Fruit fly (Drosophila melanogaster) Kc167 (cell line): ENCODE measurements around the gene CG32320.

Source experiments
- Myc ChIP-seq: fragments of >200 bp; optimal IDR thresholded peaks from 2 replicates; lab custom pipeline; 2017; ENCODE audit warnings: missing external identifiers
- Sin3A ChIP-seq: fragments of >200 bp; optimal IDR thresholded peaks from 2 replicates; lab custom pipeline; 2018; ENCODE audit warnings: missing external identifiers
- h ChIP-seq: fragments of >200 bp; optimal IDR thresholded peaks from 3 replicates; lab custom pipeline; 2018; ENCODE audit warnings: missing external identifiers
- insv ChIP-seq: fragments of >200 bp; optimal IDR thresholded peaks from 3 replicates; lab custom pipeline; 2018; ENCODE audit warnings: missing external identifiers
- psq ChIP-seq: fragments of >200 bp; optimal IDR thresholded peaks from 2 replicates; lab custom pipeline; 2017; ENCODE audit warnings: missing external identifiers
- ttk ChIP-seq: sonication (Bioruptor generic); optimal IDR thresholded peaks from 2 replicates; lab custom pipeline; 2017; ENCODE audit warnings: missing external identifiers

CG32320 gene

dm6 chr3L:1388862-1389261 lies 9.5 kb upstream of the CG32320 start:
- TF ChIP-seq Sin3A (no peak), h (lab: Kevin White, UChicago) (no peak), insv (lab: Kevin White, UChicago) (no peak), Myc (no peak), ttk (lab: Kevin White, UChicago) (no peak), psq (no peak)

- TF ChIP-seq Myc (no peak), ttk (lab: Kevin White, UChicago) (no peak), Sin3A (no peak), insv (lab: Kevin White, UChicago) (no peak), psq (no peak), h (lab: Kevin White, UChicago) (no peak)
These were observed 8.0 kb upstream of the CG32320 start for dm6 chr3L:1390410-1390809.

- TF ChIP-seq ttk (lab: Kevin White, UChicago) (no peak), Myc (no peak), psq (no peak)
These were observed 6.1 kb upstream of the CG32320 start for dm6 chr3L:1391993-1392952.

dm6 chr3L:1394463-1394862 lies 3.9 kb upstream of the CG32320 start:
- TF ChIP-seq Myc, result no peak
- TF ChIP-seq ttk (lab: Kevin White, UChicago), result no peak
- TF ChIP-seq Sin3A, result no peak
- no peak for TF ChIP-seq h (lab: Kevin White, UChicago)
- TF ChIP-seq psq, result no peak
- TF ChIP-seq insv (lab: Kevin White, UChicago), result no peak

- TF ChIP-seq Sin3A, result no peak
- no peak for TF ChIP-seq psq
- TF ChIP-seq Myc, result no peak
- TF ChIP-seq insv (lab: Kevin White, UChicago), result no peak
- TF ChIP-seq ttk (lab: Kevin White, UChicago), result no peak
- TF ChIP-seq h (lab: Kevin White, UChicago), result no peak
These were observed 3.1 kb downstream of the CG32320 start for dm6 chr3L:1401364-1401978.

dm6 chr3L:1402152-1402551 lies 3.8 kb downstream of the CG32320 start:
- TF ChIP-seq psq, result no peak

dm6 chr3L:1404549-1404948 lies 6.2 kb downstream of the CG32320 start:
- no peak for TF ChIP-seq h (lab: Kevin White, UChicago)
- no peak for TF ChIP-seq Sin3A
- TF ChIP-seq Myc, result no peak
- no peak for TF ChIP-seq insv (lab: Kevin White, UChicago)
- no peak for TF ChIP-seq ttk (lab: Kevin White, UChicago)

dm6 chr3L:1408093-1408492 lies 9.7 kb downstream of the CG32320 start:
- no peak for TF ChIP-seq insv (lab: Kevin White, UChicago)
- no peak for TF ChIP-seq Myc
- no peak for TF ChIP-seq ttk (lab: Kevin White, UChicago)
- no peak for TF ChIP-seq psq
- TF ChIP-seq h (lab: Kevin White, UChicago), result no peak
- TF ChIP-seq Sin3A, result no peak

dm6 chr3L:1410369-1411107 lies 12.2 kb downstream of the CG32320 start, which contains the start of gene CG9168:
Gene CG9168 (plus strand): TSS chr3L:1411057.
- no peak for TF ChIP-seq Myc
- TF ChIP-seq Sin3A, result no peak
- no peak for TF ChIP-seq h (lab: Kevin White, UChicago)
- TF ChIP-seq insv (lab: Kevin White, UChicago), result no peak
- no peak for TF ChIP-seq ttk (lab: Kevin White, UChicago)
- no peak for TF ChIP-seq psq

- TF ChIP-seq h (lab: Kevin White, UChicago) (no peak), psq (no peak)
These were observed 15.6 kb downstream of the CG32320 start for dm6 chr3L:1414032-1414431.

- no peak for TF ChIP-seq Myc
- TF ChIP-seq h (lab: Kevin White, UChicago), result no peak
- no peak for TF ChIP-seq psq
- TF ChIP-seq insv (lab: Kevin White, UChicago), result no peak
- no peak for TF ChIP-seq ttk (lab: Kevin White, UChicago)
- TF ChIP-seq Sin3A, result no peak
These were observed 17.5 kb downstream of the CG32320 start, which contains the start of gene FucTD for dm6 chr3L:1415931-1416330. Gene FucTD (plus strand): TSS chr3L:1416231.

- no peak for TF ChIP-seq ttk (lab: Kevin White, UChicago)
- TF ChIP-seq Sin3A, result no peak
- no peak for TF ChIP-seq insv (lab: Kevin White, UChicago)
- no peak for TF ChIP-seq h (lab: Kevin White, UChicago)
- no peak for TF ChIP-seq Myc
- TF ChIP-seq psq, result no peak
These were observed 19.5 kb downstream of the CG32320 start for dm6 chr3L:1417898-1418297.
